Fruit fly (Drosophila melanogaster): ENCODE results near the gene Csl4.

dm6 chr2L:11169904-11170303 is 46.5 kb upstream of the Csl4 start:
- TF ChIP-seq EcR (GFP tag; optimal IDR thresholded peaks at IDR 0.05) (no peak), Dll (optimal IDR thresholded peaks at IDR 0.05) (no peak), psq (optimal IDR thresholded peaks at IDR 0.05) (no peak), pan (optimal IDR thresholded peaks at IDR 0.05) (no peak), CG8478 (optimal IDR thresholded peaks at IDR 0.05) (no peak), usp (GFP tag; optimal IDR thresholded peaks at IDR 0.05) (no peak)
